Fruit fly (Drosophila melanogaster) whole organism, embryonic: ENCODE data around the gene flr.

Source experiments
- CG10979 ChIP-seq: fragments of 200-800 bp; sonication (Bioruptor generic); optimal IDR thresholded peaks from 2 replicates; lab custom pipeline; 2018; ENCODE audit warnings: missing biosample characterization, mild to moderate bottlenecking, missing genetic modification characterization, moderate library complexity
- CG12219 ChIP-seq: fragments of 200-800 bp; sonication (Bioruptor generic); optimal IDR thresholded peaks from 3 replicates; lab custom pipeline; 2018; ENCODE audit warnings: missing biosample characterization, mild to moderate bottlenecking, missing genetic modification characterization
- CG30431 ChIP-seq: fragments of 200-800 bp; sonication (Bioruptor generic); optimal IDR thresholded peaks from 2 replicates; lab custom pipeline; 2017; ENCODE audit warnings: missing biosample characterization, missing genetic modification characterization
- Hr3 ChIP-seq: fragments of 200-800 bp; sonication (Bioruptor generic); optimal IDR thresholded peaks from 3 replicates; lab custom pipeline; 2016; ENCODE audit warnings: missing biosample characterization, missing genetic modification characterization
- MTF-1 ChIP-seq: fragments of 200-800 bp; sonication (Bioruptor generic); optimal IDR thresholded peaks from 2 replicates; lab custom pipeline; 2018; ENCODE audit warnings: missing biosample characterization, mild to moderate bottlenecking, missing genetic modification characterization, borderline replicate concordance
- Optix ChIP-seq: fragments of 200-800 bp; sonication (Bioruptor generic); IDR thresholded peaks from 3 replicates; pipeline ENCODE4 v1.3.6; 2022; ENCODE audit warnings: missing biosample characterization, missing genetic modification characterization
- gem ChIP-seq: fragments of 200-800 bp; sonication (Bioruptor generic); optimal IDR thresholded peaks from 2 replicates; lab custom pipeline; 2019; ENCODE audit warnings: missing biosample characterization, mild to moderate bottlenecking, missing genetic modification characterization, moderate library complexity
- jigr1 ChIP-seq: fragments of 200-800 bp; sonication (Bioruptor generic); IDR thresholded peaks from 3 replicates; pipeline ENCODE4 v1.3.6; 2022; ENCODE audit warnings: missing biosample characterization, missing genetic modification characterization

dm6 chr3L:13409809-13410521 is 2.7 kb upstream of the flr start:
- no peak for TF ChIP-seq Optix
- TF ChIP-seq CG10979 (tag; lab: Kevin White, UChicago) = no peak
- TF ChIP-seq CG30431 (GFP tag; lab: Kevin White, UChicago) = no peak
- TF ChIP-seq Hr3 (GFP tag; lab: Kevin White, UChicago) = no peak
- no peak for TF ChIP-seq CG12219 (GFP tag; lab: Kevin White, UChicago)
- TF ChIP-seq gem (tag; lab: Kevin White, UChicago) = no peak
- TF ChIP-seq MTF-1 (GFP tag; lab: Kevin White, UChicago) = no peak
- no peak for TF ChIP-seq jigr1 (GFP tag; lab: Robert Waterston, UW)
